Worm (Caenorhabditis elegans): Measurements from ENCODE around the gene T19H12.15.

The T19H12.15 gene

DNA sequence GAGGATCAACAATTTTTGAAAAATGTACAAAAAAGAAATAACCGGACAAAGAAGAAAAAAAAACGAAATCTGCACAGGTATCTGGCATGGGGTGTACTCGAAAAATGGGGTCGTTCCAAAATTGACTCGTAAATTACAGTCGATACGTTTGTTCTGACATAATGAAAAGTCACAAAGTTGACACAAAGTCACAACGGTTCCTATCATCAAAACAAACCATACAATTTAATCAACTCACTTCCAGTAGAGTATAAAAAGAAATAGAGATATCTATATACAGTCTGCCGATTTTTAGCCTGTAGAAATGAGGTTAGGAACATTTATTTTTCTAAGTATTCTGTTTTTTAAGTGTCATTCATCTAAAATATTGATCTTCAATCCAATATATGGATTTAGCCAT lies 5.3 kb upstream of the T19H12.15 start, which contains the start of gene T19H12.12:
T19H12.12 (plus strand) TSS at position 301 of the 400 bp plus-strand sequence.
- no peak for TF ChIP-seq dpl-1 (GFP tag; optimal IDR thresholded peaks at IDR 0.05)
- no peak for TF ChIP-seq aly-2 (tag; optimal IDR thresholded peaks at IDR 0.05)
- no peak for TF ChIP-seq ceh-90 (tag; optimal IDR thresholded peaks at IDR 0.05)
- TF ChIP-seq jun-1 (tag; optimal IDR thresholded peaks at IDR 0.05): no peak
- no peak for TF ChIP-seq nhr-20 (tag; optimal IDR thresholded peaks at IDR 0.05)
- no peak for TF ChIP-seq zip-4 (GFP tag; optimal IDR thresholded peaks at IDR 0.05)
- TF ChIP-seq elt-3 (tag; optimal IDR thresholded peaks at IDR 0.05): no peak
- no peak for TF ChIP-seq swsn-7 (tag; optimal IDR thresholded peaks at IDR 0.05)
- TF ChIP-seq unc-98 (GFP tag; IDR thresholded peaks at IDR 0.05): no peak
- no peak for TF ChIP-seq snu-23 (GFP tag; optimal IDR thresholded peaks at IDR 0.05)
- TF ChIP-seq egl-27 (tag; optimal IDR thresholded peaks at IDR 0.05): no peak
- no peak for TF ChIP-seq C34B4.2 (tag; optimal IDR thresholded peaks at IDR 0.05)
- no peak for TF ChIP-seq efl-3 (GFP tag; optimal IDR thresholded peaks at IDR 0.05)
- TF ChIP-seq lin-39 (tag; optimal IDR thresholded peaks at IDR 0.05): no peak

DNA sequence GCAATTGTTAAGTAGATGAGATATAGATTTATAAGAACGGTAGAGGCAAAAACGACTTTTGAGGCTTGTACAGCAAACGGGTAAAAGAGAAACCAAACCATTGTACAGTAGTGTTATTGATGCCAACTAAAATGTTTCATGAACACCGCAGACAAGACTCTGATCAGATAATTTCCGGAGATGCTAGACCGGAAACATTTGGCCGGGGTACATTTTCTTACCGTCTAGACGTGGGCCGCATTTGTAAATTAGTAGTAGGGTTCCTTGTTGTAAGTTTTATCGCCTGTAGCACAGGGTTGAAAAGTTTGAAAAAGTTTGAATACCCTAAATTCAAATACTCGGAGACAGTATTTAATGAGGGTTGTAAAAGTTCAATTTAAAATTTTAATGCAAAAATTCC lies 2.2 kb upstream of the T19H12.15 start, which contains the start of gene str-32:
str-32 (minus strand) TSS at position 101 of the 400 bp plus-strand sequence.
- TF ChIP-seq lin-14 (GFP tag; optimal IDR thresholded peaks at IDR 0.05): no peak
- TF ChIP-seq egl-13 (tag; optimal IDR thresholded peaks at IDR 0.05): no peak
- no peak for TF ChIP-seq xbp-1 (tag; optimal IDR thresholded peaks at IDR 0.05)
- no peak for TF ChIP-seq hlh-4 (tag; optimal IDR thresholded peaks at IDR 0.05)
- TF ChIP-seq zag-1 (tag; optimal IDR thresholded peaks at IDR 0.05): no peak
- TF ChIP-seq isw-1 (GFP tag; IDR thresholded peaks at IDR 0.05): no peak
- no peak for TF ChIP-seq rnt-1 (tag; optimal IDR thresholded peaks at IDR 0.05)

DNA sequence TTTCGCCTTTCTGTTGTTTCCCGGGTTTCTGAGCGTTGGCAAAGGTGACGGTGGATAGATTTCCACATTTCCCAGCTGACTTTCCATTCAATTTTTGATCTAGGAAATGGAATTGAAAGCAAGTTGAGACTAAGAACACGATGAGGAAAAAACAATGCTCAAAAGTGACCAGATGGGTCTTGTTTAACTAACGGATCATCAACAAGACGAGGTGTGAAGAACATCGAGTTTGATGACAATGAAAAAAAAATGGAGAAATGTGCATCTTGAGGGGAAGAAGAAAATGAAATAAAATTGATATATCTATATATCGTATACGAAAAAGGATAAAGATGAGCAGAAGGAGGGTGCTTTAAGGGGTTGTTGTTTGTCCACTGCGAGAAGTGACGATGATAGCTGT lies 1.6 kb downstream of the T19H12.15 start, which contains the start of gene T19H12.6:
T19H12.6 (minus strand) TSS at position 101 of the 400 bp plus-strand sequence.
- TF ChIP-seq unc-30 (tag; optimal IDR thresholded peaks at IDR 0.05) (no peak), ztf-4 (tag; optimal IDR thresholded peaks at IDR 0.05) (no peak), elt-3 (tag; optimal IDR thresholded peaks at IDR 0.05) (no peak), efl-3 (GFP tag; optimal IDR thresholded peaks at IDR 0.05) (no peak), nhr-47 (tag; optimal IDR thresholded peaks at IDR 0.05) (no peak), vab-15 (tag; optimal IDR thresholded peaks at IDR 0.05) (no peak), hlh-17 (GFP tag; optimal IDR thresholded peaks at IDR 0.05; ENCODE audit: borderline replicate concordance) (no peak), nhr-90 (tag; optimal IDR thresholded peaks at IDR 0.05; ENCODE audit: poor library complexity) (no peak), nhr-237 (tag; optimal IDR thresholded peaks at IDR 0.05) (no peak), lin-14 (GFP tag; optimal IDR thresholded peaks at IDR 0.05) (no peak), aly-2 (tag; optimal IDR thresholded peaks at IDR 0.05) (no peak), grh-1 (GFP tag; IDR thresholded peaks at IDR 0.05) (no peak), mep-1 (tag; optimal IDR thresholded peaks at IDR 0.05) (no peak), alr-1 (tag; optimal IDR thresholded peaks at IDR 0.05; ENCODE audit: borderline replicate concordance) (no peak), swsn-7 (tag; optimal IDR thresholded peaks at IDR 0.05) (no peak), egl-13 (tag; optimal IDR thresholded peaks at IDR 0.05) (no peak)

DNA sequence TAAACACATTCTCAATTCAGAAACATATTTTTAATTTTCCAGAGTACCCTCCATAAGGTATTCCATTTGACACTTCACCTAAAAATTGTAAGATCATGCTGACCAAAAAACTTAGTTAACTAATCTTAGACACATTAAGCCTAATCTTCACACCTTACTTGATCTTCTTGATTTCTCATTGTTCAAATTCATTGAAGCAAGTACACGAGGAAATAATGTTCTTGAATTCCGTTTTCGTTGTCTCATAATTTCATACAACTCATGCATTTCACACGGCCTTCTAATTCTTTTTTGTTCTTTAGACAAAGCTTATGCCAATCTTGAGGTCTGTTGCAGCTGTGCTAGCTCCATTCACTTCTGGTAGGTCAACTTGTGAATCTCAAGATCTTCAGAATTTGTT lies 7.2 kb downstream of the T19H12.15 start, which contains the start of gene srd-33:
srd-33 (plus strand) TSS at position 301 of the 400 bp plus-strand sequence.
- no peak for TF ChIP-seq unc-30 (tag; optimal IDR thresholded peaks at IDR 0.05)

DNA sequence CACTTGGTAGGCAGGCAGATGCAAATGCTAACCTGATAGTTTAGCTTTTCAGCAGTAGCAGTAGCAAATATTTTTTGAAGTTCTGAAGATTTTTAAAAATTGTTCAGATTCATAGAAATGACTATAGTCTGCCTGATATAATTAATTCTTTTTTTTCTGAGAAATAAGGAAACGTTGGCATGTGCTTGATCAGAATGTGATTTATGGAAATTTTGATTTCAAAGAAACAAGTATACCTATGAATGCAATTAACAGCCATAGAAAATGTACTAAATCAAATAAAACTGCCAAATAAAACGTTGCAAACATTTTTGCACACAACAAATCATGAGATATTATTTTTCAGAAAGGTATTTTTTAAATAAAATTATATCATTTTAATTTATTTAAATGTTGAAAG lies 8.5 kb downstream of the T19H12.15 start:
- TF ChIP-seq lin-39 (tag; optimal IDR thresholded peaks at IDR 0.05): no peak
- no peak for TF ChIP-seq tbx-2 (tag; optimal IDR thresholded peaks at IDR 0.05)
- TF ChIP-seq fkh-8 (tag; optimal IDR thresholded peaks at IDR 0.05): peak; percentile 58
- TF ChIP-seq aha-1 (tag; optimal IDR thresholded peaks at IDR 0.05): no peak
- no peak for TF ChIP-seq unc-130 (tag; optimal IDR thresholded peaks at IDR 0.05)
- TF ChIP-seq efl-3 (GFP tag; optimal IDR thresholded peaks at IDR 0.05): no peak
- no peak for TF ChIP-seq xbp-1 (tag; optimal IDR thresholded peaks at IDR 0.05)
- no peak for TF ChIP-seq vab-15 (tag; optimal IDR thresholded peaks at IDR 0.05)
- no peak for TF ChIP-seq ets-5 (GFP tag; IDR thresholded peaks at IDR 0.05)
- TF ChIP-seq nhr-71 (tag; optimal IDR thresholded peaks at IDR 0.05): peak; percentile 52
- TF ChIP-seq C16A3.4 (tag; optimal IDR thresholded peaks at IDR 0.05): no peak
- TF ChIP-seq ceh-82 (tag; optimal IDR thresholded peaks at IDR 0.05): no peak
- TF ChIP-seq nhr-20 (tag; optimal IDR thresholded peaks at IDR 0.05): peak; percentile 11
- no peak for TF ChIP-seq hpl-2 (GFP tag; optimal IDR thresholded peaks at IDR 0.05)
- no peak for TF ChIP-seq lin-13 (GFP tag; optimal IDR thresholded peaks at IDR 0.05)
- TF ChIP-seq lin-14 (GFP tag; optimal IDR thresholded peaks at IDR 0.05): peak; percentile 44
- peak; percentile 68 for TF ChIP-seq nhr-11 (tag; optimal IDR thresholded peaks at IDR 0.05)
- no peak for TF ChIP-seq mab-9 (GFP tag; IDR thresholded peaks at IDR 0.05)
- no peak for TF ChIP-seq jun-1 (tag; optimal IDR thresholded peaks at IDR 0.05)
- TF ChIP-seq zip-4 (GFP tag; optimal IDR thresholded peaks at IDR 0.05): no peak
- TF ChIP-seq nhr-85 (tag): no peak

Data from whole organism, L1 larva.